Fruit fly (Drosophila melanogaster): ENCODE results near the gene CG2983.

The CG2983 gene

dm6 chr2L:2878188-2878587, 30.8 kb downstream of the CG2983 start, which contains the start of the genes Prx6a and Sbat (continued):
- TF ChIP-seq CG10979 (tag; optimal IDR thresholded peaks at IDR 0.05) (peak; percentile 65), ato (GFP tag; IDR thresholded peaks at IDR 0.05; ENCODE audit: partially characterized antibody) (no peak), CrebB (tag; optimal IDR thresholded peaks at IDR 0.05) (peak; percentile 58), Bteb2 (GFP tag; optimal IDR thresholded peaks at IDR 0.05) (peak; percentile 47), CG9437 (GFP tag; optimal IDR thresholded peaks at IDR 0.05) (no peak), Dip3 (GFP tag; optimal IDR thresholded peaks at IDR 0.05) (peak; percentile 67), slp2 (GFP tag; optimal IDR thresholded peaks at IDR 0.05) (peak; percentile 57), otp (GFP tag; IDR thresholded peaks at IDR 0.05) (no peak), sisA (GFP tag; IDR thresholded peaks at IDR 0.05) (peak; percentile 70), dm (GFP tag; optimal IDR thresholded peaks at IDR 0.05) (peak; percentile 44), CG18599 (GFP tag; optimal IDR thresholded peaks at IDR 0.05) (peak; percentile 81), rib (GFP tag; IDR thresholded peaks at IDR 0.05) (no peak), HLH54F (GFP tag; optimal IDR thresholded peaks at IDR 0.05) (peak; percentile 73), ATbp (GFP tag; optimal IDR thresholded peaks at IDR 0.05) (peak; percentile 4), z (GFP tag; IDR thresholded peaks at IDR 0.05) (no peak), Poxn (GFP tag; IDR thresholded peaks at IDR 0.05) (no peak), CG15073 (GFP tag; optimal IDR thresholded peaks at IDR 0.05) (peak; percentile 17), Antp (GFP tag; optimal IDR thresholded peaks at IDR 0.05) (peak; percentile 73), Ada2b (GFP tag; IDR thresholded peaks at IDR 0.05) (peak; percentile 62; the same call in 1 of the 2 replicates), CG4730 (GFP tag; IDR thresholded peaks at IDR 0.05) (0 out of 2 replicates have a peak, but pooled peaks have one; percentile 28), Ravus (GFP tag; IDR thresholded peaks at IDR 0.05) (no peak), CG10366 (GFP tag; IDR thresholded peaks at IDR 0.05) (peak; percentile 55; the same call in 1 of the 2 replicates), CG6654 (GFP tag; optimal IDR thresholded peaks at IDR 0.05) (no peak), CG6791 (GFP tag; IDR thresholded peaks at IDR 0.05; ENCODE audit: partially characterized antibody) (no peak), Awh (GFP tag; IDR thresholded peaks at IDR 0.05) (no peak), CG33213 (GFP tag; optimal IDR thresholded peaks at IDR 0.05) (peak; percentile 69), wor (GFP tag; IDR thresholded peaks at IDR 0.05) (peak; percentile 29; the same call in 1 of the 2 replicates), unc-4 (GFP tag; IDR thresholded peaks at IDR 0.05; ENCODE audit: partially characterized antibody) (peak; percentile 52), danr (GFP tag; IDR thresholded peaks at IDR 0.05) (0 out of 2 replicates have a peak, but pooled peaks have one; percentile 17), gro (GFP tag; optimal IDR thresholded peaks at IDR 0.05) (peak; percentile 81), CG31441 (GFP tag; IDR thresholded peaks at IDR 0.05) (peak; percentile 34), CG1647 (GFP tag; optimal IDR thresholded peaks at IDR 0.05) (no peak), CG10267 (tag; optimal IDR thresholded peaks at IDR 0.05) (peak; percentile 58), CG16815 (GFP tag; optimal IDR thresholded peaks at IDR 0.05) (peak; percentile 48), Fer1 (GFP tag; optimal IDR thresholded peaks at IDR 0.05) (peak; percentile 81), CG5180 (GFP tag; optimal IDR thresholded peaks at IDR 0.05) (peak; percentile 25), CHES-1-like (GFP tag; optimal IDR thresholded peaks at IDR 0.05) (peak; percentile 83), HHEX (GFP tag; optimal IDR thresholded peaks at IDR 0.05) (peak; percentile 67), CG4424 (GFP tag; optimal IDR thresholded peaks at IDR 0.05) (peak; percentile 37), CG2202 (tag; optimal IDR thresholded peaks at IDR 0.05) (peak; percentile 29), CG2120 (GFP tag; optimal IDR thresholded peaks at IDR 0.05) (peak; percentile 84), CG16863 (GFP tag; optimal IDR thresholded peaks at IDR 0.05) (peak; percentile 65), CG4404 (GFP tag; IDR thresholded peaks at IDR 0.05) (peak; percentile 63), NC2α (GFP tag; optimal IDR thresholded peaks at IDR 0.05) (peak; percentile 45), Hr39 (optimal IDR thresholded peaks at IDR 0.05) (no peak), HLH4C (GFP tag; IDR thresholded peaks at IDR 0.05; ENCODE audit: partially characterized antibody) (no peak), org-1 (GFP tag; optimal IDR thresholded peaks at IDR 0.05) (peak; percentile 48), CG7357 (GFP tag; IDR thresholded peaks at IDR 0.05) (peak; percentile 54; the same call in 1 of the 3 replicates), CG1792 (GFP tag; optimal IDR thresholded peaks at IDR 0.05) (peak; percentile 52), Mrtf (GFP tag; IDR thresholded peaks at IDR 0.05) (peak; percentile 36; the same call in 1 of the 3 replicates), CG10565 (GFP tag; optimal IDR thresholded peaks at IDR 0.05) (no peak), CG2199 (GFP tag; IDR thresholded peaks at IDR 0.05) (no peak)

All from whole organism, embryonic.